Fruit fly (Drosophila melanogaster) whole organism, embryonic: ENCODE results near the gene CG13114.

ENCODE experiments used
- Asciz ChIP-seq: fragments of 200-800 bp; sonication (Bioruptor generic); optimal IDR thresholded peaks from 2 replicates; lab custom pipeline; 2017; ENCODE audit warnings: missing biosample characterization, mild to moderate bottlenecking, missing genetic modification characterization, missing genetic modification reagents
- Awh ChIP-seq: fragments of 200-800 bp; sonication (Bioruptor generic); IDR thresholded peaks from 2 replicates; pipeline ENCODE4, ENCODE4 v1.3.6; 2022; ENCODE audit warnings: missing biosample characterization, missing genetic modification characterization
- BEAF-32 ChIP-seq: fragments of 200-800 bp; sonication (Bioruptor generic); optimal IDR thresholded peaks from 3 replicates; lab custom pipeline; 2017; ENCODE audit warnings: missing biosample characterization, missing genetic modification characterization, mild to moderate bottlenecking, moderate library complexity, missing genetic modification reagents
- CG13287 ChIP-seq: fragments of 200-800 bp; sonication (Bioruptor generic); IDR thresholded peaks from 2 replicates; pipeline ENCODE4 v1.3.6; 2022; ENCODE audit warnings: missing biosample characterization, missing genetic modification characterization; ENCODE audit not compliant: partially characterized antibody
- CG14860 ChIP-seq: fragments of 200-800 bp; sonication (Bioruptor generic); IDR thresholded peaks from 3 replicates; pipeline ENCODE4 v1.3.6; 2022; ENCODE audit warnings: missing biosample characterization, missing genetic modification characterization; ENCODE audit not compliant: partially characterized antibody
- CG14965 ChIP-seq: fragments of 200-800 bp; sonication (Bioruptor generic); optimal IDR thresholded peaks from 2 replicates; lab custom pipeline; 2016; ENCODE audit warnings: missing biosample characterization, missing genetic modification characterization, borderline replicate concordance
- CG15269 ChIP-seq: fragments of 200-800 bp; sonication (Bioruptor generic); optimal IDR thresholded peaks from 2 replicates; lab custom pipeline; 2018; ENCODE audit warnings: missing biosample characterization, mild to moderate bottlenecking, missing genetic modification characterization, moderate library complexity
- CG2889 ChIP-seq: fragments of 200-800 bp; sonication (Bioruptor generic); IDR thresholded peaks from 3 replicates; pipeline ENCODE4 v1.3.6; 2022; ENCODE audit warnings: missing biosample characterization, missing genetic modification characterization
- CG34224 ChIP-seq: fragments of 200-800 bp; sonication (Bioruptor generic); IDR thresholded peaks from 3 replicates; pipeline ENCODE4 v1.3.6; 2022; ENCODE audit warnings: missing biosample characterization, missing genetic modification characterization; ENCODE audit not compliant: partially characterized antibody
- CG7372 ChIP-seq: fragments of 200-800 bp; sonication (Bioruptor generic); IDR thresholded peaks from 2 replicates; pipeline ENCODE4 v1.3.6; 2022; ENCODE audit warnings: missing biosample characterization, missing genetic modification characterization
- CG7556 ChIP-seq: fragments of 200-800 bp; sonication (Bioruptor generic); optimal IDR thresholded peaks from 2 replicates; lab custom pipeline; 2017; ENCODE audit warnings: missing biosample characterization, mild to moderate bottlenecking, missing genetic modification characterization
- CG7745 ChIP-seq: fragments of 200-800 bp; sonication (Bioruptor generic); optimal IDR thresholded peaks from 2 replicates; lab custom pipeline; 2018; ENCODE audit warnings: missing biosample characterization, mild to moderate bottlenecking, missing genetic modification characterization, moderate library complexity
- D19B ChIP-seq: fragments of 200-800 bp; sonication (Bioruptor generic); optimal IDR thresholded peaks from 2 replicates; lab custom pipeline; 2017; ENCODE audit warnings: missing biosample characterization, mild to moderate bottlenecking, missing genetic modification characterization
- Dll ChIP-seq: fragments of 200-800 bp; sonication (Bioruptor generic); IDR thresholded peaks from 4 replicates; pipeline ENCODE4 v1.3.6; 2022; ENCODE audit warnings: missing biosample characterization, missing genetic modification characterization; ENCODE audit not compliant: partially characterized antibody
- Ets97D ChIP-seq: fragments of 200-800 bp; sonication (Bioruptor generic); optimal IDR thresholded peaks from 3 replicates; lab custom pipeline; 2016; ENCODE audit warnings: missing biosample characterization, missing genetic modification characterization
- HLH3B ChIP-seq: fragments of 200-800 bp; sonication (Bioruptor generic); IDR thresholded peaks from 2 replicates; pipeline ENCODE4 v1.3.6; 2022; ENCODE audit warnings: missing biosample characterization, missing genetic modification characterization
- Med ChIP-seq: fragments of 200-800 bp; sonication (Bioruptor generic); peaks from one replicate; lab custom pipeline; 2016; ENCODE audit warnings: missing biosample characterization, missing genetic modification characterization, mild to moderate bottlenecking, inconsistent platforms, moderate library complexity
- NC2α ChIP-seq: fragments of 200-800 bp; sonication (Bioruptor generic); optimal IDR thresholded peaks from 2 replicates; lab custom pipeline; 2016; ENCODE audit warnings: missing biosample characterization, missing genetic modification characterization
- Pdp1 ChIP-seq, 2 experiments: fragments of 200-800 bp; sonication (Bioruptor generic); optimal IDR thresholded peaks; 3 replicates each; lab custom pipeline; 2016; ENCODE audit warnings: missing biosample characterization in 2 of 2, missing genetic modification characterization in 2 of 2, mild to moderate bottlenecking in 1 of 2, moderate library complexity in 1 of 2
- Sox100B ChIP-seq: fragments of 200-800 bp; sonication (Bioruptor generic); optimal IDR thresholded peaks from 3 replicates; lab custom pipeline; 2018; ENCODE audit warnings: missing biosample characterization, mild to moderate bottlenecking, missing genetic modification characterization
- TFAM ChIP-seq: fragments of 200-800 bp; sonication (Bioruptor generic); optimal IDR thresholded peaks from 2 replicates; lab custom pipeline; 2017; ENCODE audit warnings: missing biosample characterization, missing genetic modification characterization, inconsistent platforms
- Usf ChIP-seq: fragments of 200-800 bp; sonication (Bioruptor generic); optimal IDR thresholded peaks from 2 replicates; lab custom pipeline; 2017; ENCODE audit warnings: missing genotype, missing biosample characterization, missing genetic modification characterization
- Vsx1 ChIP-seq: fragments of 200-800 bp; sonication (Bioruptor generic); optimal IDR thresholded peaks from 2 replicates; lab custom pipeline; 2017; ENCODE audit warnings: missing biosample characterization, mild to moderate bottlenecking, missing genetic modification characterization, missing genetic modification reagents
- ab ChIP-seq: fragments of 200-800 bp; sonication (Bioruptor generic); optimal IDR thresholded peaks from 2 replicates; lab custom pipeline; 2016; ENCODE audit warnings: missing biosample characterization, missing genetic modification characterization
- ara ChIP-seq: fragments of 200-800 bp; sonication (Bioruptor generic); IDR thresholded peaks from 2 replicates; pipeline ENCODE4 v1.3.6; 2022; ENCODE audit warnings: missing biosample characterization, missing genetic modification characterization
- br ChIP-seq: fragments of >200 bp; optimal IDR thresholded peaks from 2 replicates; lab custom pipeline; 2017
- chinmo ChIP-seq: fragments of 200-800 bp; sonication (Bioruptor generic); IDR thresholded peaks from 4 replicates; pipeline ENCODE4 v1.3.6; 2022; ENCODE audit warnings: missing biosample characterization, missing genetic modification characterization; ENCODE audit not compliant: partially characterized antibody
- dysf ChIP-seq: fragments of 200-800 bp; sonication (Bioruptor generic); IDR thresholded peaks from 3 replicates; pipeline ENCODE4 v1.3.6; 2022; ENCODE audit warnings: missing biosample characterization, missing genetic modification characterization
- gcm2 ChIP-seq: fragments of 200-800 bp; sonication (Bioruptor generic); optimal IDR thresholded peaks from 2 replicates; lab custom pipeline; 2016; ENCODE audit warnings: missing biosample characterization, missing genetic modification characterization
- gem ChIP-seq: fragments of 200-800 bp; sonication (Bioruptor generic); optimal IDR thresholded peaks from 2 replicates; lab custom pipeline; 2019; ENCODE audit warnings: missing biosample characterization, mild to moderate bottlenecking, missing genetic modification characterization, moderate library complexity
- klu ChIP-seq: fragments of 200-800 bp; sonication (Bioruptor generic); IDR thresholded peaks from 2 replicates; pipeline ENCODE4 v1.3.6; 2022; ENCODE audit warnings: missing biosample characterization, missing genetic modification characterization
- kni ChIP-seq: fragments of 200-800 bp; sonication (Bioruptor generic); optimal IDR thresholded peaks from 3 replicates; lab custom pipeline; 2017; ENCODE audit warnings: mild to moderate bottlenecking, missing biosample characterization, missing genetic modification reagents, missing genetic modification characterization
- lab ChIP-seq: fragments of 200-800 bp; sonication (Bioruptor generic); optimal IDR thresholded peaks from 3 replicates; lab custom pipeline; 2017; ENCODE audit warnings: missing biosample characterization, missing genetic modification characterization, mild to moderate bottlenecking, moderate library complexity, missing genetic modification reagents
- mirr ChIP-seq: fragments of 200-800 bp; sonication (Bioruptor generic); optimal IDR thresholded peaks from 3 replicates; lab custom pipeline; 2018; ENCODE audit warnings: missing biosample characterization, mild to moderate bottlenecking, missing genetic modification characterization
- nom ChIP-seq: fragments of 200-800 bp; sonication (Bioruptor generic); optimal IDR thresholded peaks from 2 replicates; lab custom pipeline; 2017; ENCODE audit warnings: missing biosample characterization, missing genetic modification characterization, mild to moderate bottlenecking, moderate library complexity, missing genetic modification reagents
- oc ChIP-seq: fragments of 200-800 bp; sonication (Bioruptor generic); optimal IDR thresholded peaks from 2 replicates; lab custom pipeline; 2018; ENCODE audit warnings: missing biosample characterization, mild to moderate bottlenecking, missing genetic modification characterization, moderate library complexity
- pfk ChIP-seq: fragments of 200-800 bp; sonication (Bioruptor generic); optimal IDR thresholded peaks from 2 replicates; lab custom pipeline; 2018; ENCODE audit warnings: missing biosample characterization, mild to moderate bottlenecking, missing genetic modification characterization, moderate library complexity
- pros ChIP-seq: fragments of 200-800 bp; sonication (Bioruptor generic); optimal IDR thresholded peaks from 3 replicates; lab custom pipeline; 2019; ENCODE audit warnings: missing biosample characterization, mild to moderate bottlenecking, missing genetic modification characterization, moderate library complexity
- run ChIP-seq: fragments of 200-800 bp; sonication (Bioruptor generic); optimal IDR thresholded peaks from 3 replicates; lab custom pipeline; 2018; ENCODE audit warnings: missing biosample characterization, mild to moderate bottlenecking, missing genetic modification characterization
- sens ChIP-seq: fragments of 200-800 bp; sonication (Bioruptor generic); peaks from one replicate; lab custom pipeline; 2016; ENCODE audit warnings: missing biosample characterization, missing genetic modification characterization
- sens-2 ChIP-seq: fragments of 200-800 bp; sonication (Bioruptor generic); IDR thresholded peaks from 2 replicates; pipeline ENCODE4 v1.3.6; 2022; ENCODE audit warnings: missing biosample characterization, missing genetic modification characterization
- unc-4 ChIP-seq: fragments of 200-800 bp; sonication (Bioruptor generic); IDR thresholded peaks from 2 replicates; pipeline ENCODE4 v1.3.6; 2022; ENCODE audit warnings: missing biosample characterization, missing genetic modification characterization; ENCODE audit not compliant: partially characterized antibody
- vnd ChIP-seq: fragments of 200-800 bp; sonication (Bioruptor generic); IDR thresholded peaks from 3 replicates; pipeline ENCODE4 v1.3.6; 2022; ENCODE audit warnings: missing biosample characterization, missing genetic modification characterization; ENCODE audit not compliant: partially characterized antibody
- vvl ChIP-seq: fragments of 200-800 bp; sonication (Bioruptor generic); IDR thresholded peaks from 2 replicates; pipeline ENCODE4 v1.3.6; 2022; ENCODE audit warnings: missing biosample characterization, missing genetic modification characterization
- yki ChIP-seq: fragments of >200 bp; optimal IDR thresholded peaks from 3 replicates; lab custom pipeline; 2018
- zen2 ChIP-seq: fragments of 200-800 bp; sonication (Bioruptor generic); IDR thresholded peaks from 3 replicates; pipeline ENCODE4 v1.3.6; 2022; ENCODE audit warnings: missing biosample characterization, missing genetic modification characterization; ENCODE audit not compliant: partially characterized antibody
- zfh1 ChIP-seq: fragments of 200-800 bp; sonication (Bioruptor generic); IDR thresholded peaks from 3 replicates; pipeline ENCODE4 v1.3.6; 2022; ENCODE audit warnings: missing biosample characterization, missing genetic modification characterization

Gene CG13114

DNA sequence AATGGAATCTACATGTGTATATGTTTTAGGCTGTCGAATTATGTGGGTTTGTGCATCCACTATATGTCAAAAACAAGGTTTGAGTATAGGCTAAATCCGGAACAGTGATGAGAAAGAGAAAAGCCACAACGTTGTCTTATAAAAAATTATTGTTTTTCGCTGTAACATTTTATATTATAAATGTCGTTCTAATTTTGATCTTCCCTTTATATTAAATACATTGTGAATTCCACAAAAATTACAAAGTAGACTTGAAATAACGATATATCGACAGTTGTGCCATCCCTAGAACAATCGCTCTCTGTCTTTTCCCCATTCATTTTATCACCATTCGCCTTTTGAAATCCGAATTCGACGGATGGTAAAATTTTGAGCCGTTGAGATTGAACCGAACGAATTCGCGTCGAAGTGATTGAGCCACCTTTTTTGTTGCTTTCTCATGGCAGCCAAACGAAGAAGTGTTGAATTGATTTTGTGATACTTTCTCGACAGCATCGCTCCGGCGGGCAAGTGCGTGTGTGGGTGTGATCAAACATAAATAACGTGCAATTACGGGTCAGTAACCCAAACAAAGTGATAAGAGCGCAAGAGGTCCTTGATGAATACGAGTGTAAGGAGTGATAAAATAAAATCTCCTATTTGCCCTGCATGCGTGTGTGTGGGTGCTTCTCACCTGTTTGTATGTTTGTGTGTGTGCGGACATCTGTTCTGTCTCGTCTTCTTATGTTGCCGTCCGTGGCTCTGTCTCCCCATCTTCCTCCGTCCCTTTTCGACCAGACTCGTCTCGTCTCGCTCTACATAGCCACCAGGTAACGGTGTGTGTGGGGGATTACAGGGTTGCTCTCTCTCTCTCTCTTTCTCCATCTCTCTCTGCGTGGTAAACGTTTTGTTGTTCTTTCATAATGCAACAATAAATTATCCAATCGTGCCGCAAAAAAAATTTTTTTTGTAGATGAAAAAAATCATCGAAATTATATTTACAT is 24.4 kb upstream of the CG13114 start, which contains the start of gene Oatp30B (continued):
- TF ChIP-seq klu (GFP tag; lab: Robert Waterston, UW) (peak; percentile 96), NC2α (peak; percentile 85), Asciz (GFP tag; lab: Kevin White, UChicago) (peak; percentile 93), CG14860 (peak; percentile 97), run (tag; lab: Kevin White, UChicago) (peak; percentile 91), BEAF-32 (peak; percentile 97), CG2889 (GFP tag; lab: Robert Waterston, UW) (peak; percentile 93), vnd (GFP tag; lab: Robert Waterston, UW) (peak; percentile 96), CG7556 (peak; percentile 94), unc-4 (GFP tag; lab: Robert Waterston, UW) (peak; percentile 98), CG14965 (GFP tag; lab: Kevin White, UChicago) (peak; percentile 64), lab (GFP tag; lab: Kevin White, UChicago) (peak; percentile 98), ara (GFP tag; lab: Robert Waterston, UW) (peak; percentile 97), sens-2 (GFP tag; lab: Robert Waterston, UW) (peak; percentile 96), gem (tag; lab: Kevin White, UChicago) (peak; percentile 99), D19B (GFP tag; lab: Kevin White, UChicago) (peak; percentile 81), zfh1 (GFP tag; lab: Robert Waterston, UW) (peak; percentile 98), ab (GFP tag; lab: Kevin White, UChicago) (peak; percentile 70), CG7745 (tag; lab: Kevin White, UChicago) (peak; percentile 81), oc (peak; percentile 97), pfk (GFP tag; lab: Kevin White, UChicago) (peak; percentile 65), gcm2 (GFP tag; lab: Kevin White, UChicago) (peak; percentile 91), zen2 (GFP tag; lab: Robert Waterston, UW) (peak; percentile 99; the same call in 2 of the 3 replicates), dysf (GFP tag; lab: Robert Waterston, UW) (peak; percentile 97), br (lab: Kevin White, UChicago) (no peak), HLH3B (GFP tag; lab: Robert Waterston, UW) (peak; percentile 97), CG7372 (GFP tag; lab: Robert Waterston, UW) (peak; percentile 97), Usf (GFP tag; lab: Kevin White, UChicago) (peak; percentile 90)

dm6 chr2L:9522766-9523174 is 22.8 kb upstream of the CG13114 start:
- TF ChIP-seq chinmo (GFP tag; lab: Robert Waterston, UW), result peak; percentile 40; the same call in 1 of the 4 replicates
- TF ChIP-seq yki (lab: Kevin White, UChicago), result peak; percentile 63
- TF ChIP-seq CG15269 (tag; lab: Kevin White, UChicago), result peak; percentile 70
- TF ChIP-seq mirr (GFP tag; lab: Kevin White, UChicago), result peak; percentile 12
- TF ChIP-seq Med, result peak; percentile 48
- no peak for TF ChIP-seq Ets97D
- peak; percentile 53 for TF ChIP-seq CG7745 (tag; lab: Kevin White, UChicago)
- peak in 1 of 2 experiments; percentile 28 for TF ChIP-seq Pdp1 (GFP tag; optimal IDR thresholded peaks at IDR 0.05; lab: Kevin White, UChicago)
- TF ChIP-seq nom, result no peak
- TF ChIP-seq Awh (GFP tag; lab: Robert Waterston, UW), result peak; percentile 72
- TF ChIP-seq oc, result peak; percentile 55
- TF ChIP-seq kni (GFP tag; lab: Kevin White, UChicago), result peak; percentile 93
- TF ChIP-seq Sox100B (GFP tag; lab: Kevin White, UChicago), result no peak
- TF ChIP-seq TFAM (GFP tag; lab: Kevin White, UChicago), result no peak
- peak; percentile 36; the same call in 1 of the 2 replicates for TF ChIP-seq vvl (GFP tag; lab: Robert Waterston, UW)
- TF ChIP-seq Dll (GFP tag; lab: Robert Waterston, UW), result 0 out of 4 replicates have a peak, but pooled peaks have one; percentile 20
- peak; percentile 24; the same call in 1 of the 2 replicates for TF ChIP-seq CG13287
- TF ChIP-seq CG34224 (GFP tag; lab: Robert Waterston, UW), result peak; percentile 32; the same call in 2 of the 3 replicates
- peak; percentile 90 for TF ChIP-seq Vsx1
- TF ChIP-seq pros (GFP tag; lab: Kevin White, UChicago), result peak; percentile 69
- TF ChIP-seq sens (GFP tag; lab: Kevin White, UChicago), result peak; percentile 65
